Fruit fly (Drosophila melanogaster): Measurements from ENCODE around the gene Gr63a.

The Gr63a gene

DNA sequence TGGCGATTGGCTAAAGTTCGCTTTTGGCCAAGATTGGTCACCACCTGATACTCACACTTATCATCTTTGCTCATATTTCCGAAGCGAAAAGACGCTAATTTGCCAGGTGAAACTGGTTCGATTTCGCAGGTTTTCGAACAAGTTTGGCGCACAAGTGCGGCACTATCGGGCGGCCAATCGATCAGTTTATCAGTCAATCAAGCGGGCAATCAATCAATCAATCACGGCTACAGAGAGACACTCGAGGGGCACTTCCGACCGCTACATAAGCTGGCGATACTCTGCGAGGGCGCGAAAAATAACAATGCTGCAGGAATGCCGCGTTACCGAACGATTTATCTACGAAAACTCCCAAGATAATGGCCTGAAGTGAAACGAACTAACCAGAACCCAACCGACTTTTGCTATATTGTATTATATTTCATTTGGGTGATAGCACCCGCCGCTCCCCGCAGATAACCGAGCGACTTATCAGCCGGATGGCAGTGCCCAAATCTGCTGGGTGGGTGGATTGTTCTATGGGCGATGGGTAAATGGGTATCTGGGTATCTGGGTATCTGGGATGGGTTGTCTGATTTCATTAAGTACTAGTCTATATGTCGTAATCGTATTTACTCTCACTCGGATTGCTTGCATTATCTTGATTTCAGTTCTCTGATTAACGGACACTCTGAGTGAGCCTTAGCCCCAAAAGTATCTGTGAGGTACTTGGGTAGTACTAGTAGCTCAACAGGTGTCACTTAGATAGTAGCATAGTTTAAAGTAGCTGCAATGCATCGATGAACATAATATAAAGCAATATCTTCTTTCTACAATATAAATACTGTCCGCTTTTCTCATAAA, 32.8 kb upstream of the Gr63a start:
- TF ChIP-seq CG34367 (tag; optimal IDR thresholded peaks at IDR 0.05) (no peak), CG8301 (tag; optimal IDR thresholded peaks at IDR 0.05) (no peak), D1 (tag; optimal IDR thresholded peaks at IDR 0.05) (no peak), CG8159 (tag; optimal IDR thresholded peaks at IDR 0.05) (no peak), CG14655 (GFP tag; optimal IDR thresholded peaks at IDR 0.05) (no peak), Pif1B (GFP tag; optimal IDR thresholded peaks at IDR 0.05) (no peak), gl (tag; optimal IDR thresholded peaks at IDR 0.05) (no peak), Ets98B (GFP tag; IDR thresholded peaks at IDR 0.05) (no peak), CG9948 (tag; optimal IDR thresholded peaks at IDR 0.05) (no peak), CG4496 (GFP tag; IDR thresholded peaks at IDR 0.05) (no peak), Snoo (tag; optimal IDR thresholded peaks at IDR 0.05) (no peak), CG15710 (tag; optimal IDR thresholded peaks at IDR 0.05) (no peak), EcR (GFP tag; optimal IDR thresholded peaks at IDR 0.05) (no peak), CG32121 (GFP tag; IDR thresholded peaks at IDR 0.05) (no peak)

- TF ChIP-seq gl (tag; optimal IDR thresholded peaks at IDR 0.05) = no peak
- peak; percentile 74 for TF ChIP-seq Ets98B (GFP tag; IDR thresholded peaks at IDR 0.05)
- peak; percentile 75 for TF ChIP-seq fd96Ca (GFP tag; IDR thresholded peaks at IDR 0.05)
- TF ChIP-seq CG8159 (tag; optimal IDR thresholded peaks at IDR 0.05) = peak; percentile 75
- peak; percentile 72 for TF ChIP-seq Pif1B (GFP tag; optimal IDR thresholded peaks at IDR 0.05)
- TF ChIP-seq CG14655 (GFP tag; optimal IDR thresholded peaks at IDR 0.05) = peak; percentile 55
- peak; percentile 43; the same call in 1 of the 2 replicates for TF ChIP-seq CG10348 (GFP tag; IDR thresholded peaks at IDR 0.05)
- peak; percentile 30; the same call in 1 of the 2 replicates for TF ChIP-seq CG32121 (GFP tag; IDR thresholded peaks at IDR 0.05)
- peak; percentile 82 for TF ChIP-seq Snoo (tag; optimal IDR thresholded peaks at IDR 0.05)
- no peak for TF ChIP-seq CG13204 (GFP tag; optimal IDR thresholded peaks at IDR 0.05)
- TF ChIP-seq CG17806 (tag; optimal IDR thresholded peaks at IDR 0.05) = peak; percentile 50
- TF ChIP-seq CG8301 (tag; optimal IDR thresholded peaks at IDR 0.05) = peak; percentile 29
- peak; percentile 69 for TF ChIP-seq CG4496 (GFP tag; IDR thresholded peaks at IDR 0.05)
- TF ChIP-seq CG34367 (tag; optimal IDR thresholded peaks at IDR 0.05) = peak; percentile 54
- peak; percentile 82 for TF ChIP-seq CG12605 (GFP tag; IDR thresholded peaks at IDR 0.05)
- no peak for TF ChIP-seq CG9948 (tag; optimal IDR thresholded peaks at IDR 0.05)
- peak; percentile 73 for TF ChIP-seq Pif1A (GFP tag; optimal IDR thresholded peaks at IDR 0.05)
- TF ChIP-seq EcR (GFP tag; optimal IDR thresholded peaks at IDR 0.05) = no peak
- TF ChIP-seq rn (GFP tag; IDR thresholded peaks at IDR 0.05) = no peak
- TF ChIP-seq CG15710 (tag; optimal IDR thresholded peaks at IDR 0.05) = peak; percentile 77
- no peak for TF ChIP-seq D1 (tag; optimal IDR thresholded peaks at IDR 0.05)
These were observed 32.0 kb upstream of the Gr63a start for dm6 chr3L:3928205-3928942.

- TF ChIP-seq Pif1B (GFP tag; optimal IDR thresholded peaks at IDR 0.05) (no peak), Snoo (tag; optimal IDR thresholded peaks at IDR 0.05) (no peak), CG12605 (GFP tag; IDR thresholded peaks at IDR 0.05) (no peak), CG9948 (tag; optimal IDR thresholded peaks at IDR 0.05) (no peak), fd96Ca (GFP tag; IDR thresholded peaks at IDR 0.05) (no peak)
These were observed 31.1 kb upstream of the Gr63a start for dm6 chr3L:3927462-3927861.

- TF ChIP-seq CG14655 (GFP tag; optimal IDR thresholded peaks at IDR 0.05) (no peak), rn (GFP tag; IDR thresholded peaks at IDR 0.05) (no peak), CG17806 (tag; optimal IDR thresholded peaks at IDR 0.05) (no peak), Pif1B (GFP tag; optimal IDR thresholded peaks at IDR 0.05) (no peak), CG4496 (GFP tag; IDR thresholded peaks at IDR 0.05) (no peak), CG12605 (GFP tag; IDR thresholded peaks at IDR 0.05) (no peak), Snoo (tag; optimal IDR thresholded peaks at IDR 0.05) (no peak), EcR (GFP tag; optimal IDR thresholded peaks at IDR 0.05) (no peak), Ets98B (GFP tag; IDR thresholded peaks at IDR 0.05) (no peak), CG13204 (GFP tag; optimal IDR thresholded peaks at IDR 0.05) (no peak)
These were observed 29.9 kb upstream of the Gr63a start for dm6 chr3L:3926191-3926765.

DNA sequence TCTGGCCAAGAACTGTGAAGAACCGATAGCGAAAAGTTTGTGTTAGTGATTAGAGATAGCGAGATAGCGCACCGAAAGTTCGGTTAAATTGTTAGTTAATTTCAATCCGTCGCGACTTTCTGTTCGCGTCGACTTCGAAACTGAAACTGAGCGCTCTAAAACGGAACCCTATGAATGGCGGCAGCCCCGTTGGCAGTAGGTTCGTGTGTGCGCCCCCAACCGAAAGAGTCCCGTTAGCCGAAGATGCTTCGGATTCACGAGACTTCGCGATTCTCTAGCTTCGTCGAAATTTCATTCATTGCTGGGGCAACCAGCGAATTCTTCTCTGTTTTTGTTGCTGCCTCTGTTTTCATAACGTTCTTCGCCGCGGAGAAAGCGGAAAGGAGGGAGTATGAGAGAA, 29.1 kb upstream of the Gr63a start:
- no peak for TF ChIP-seq CG14655 (GFP tag; optimal IDR thresholded peaks at IDR 0.05)
- TF ChIP-seq CG34367 (tag; optimal IDR thresholded peaks at IDR 0.05) = no peak
- no peak for TF ChIP-seq Pif1A (GFP tag; optimal IDR thresholded peaks at IDR 0.05)
- no peak for TF ChIP-seq CG17806 (tag; optimal IDR thresholded peaks at IDR 0.05)
- TF ChIP-seq CG4496 (GFP tag; IDR thresholded peaks at IDR 0.05) = no peak

Measured in whole organism, pupa.